Worm (Caenorhabditis elegans) whole organism, L4 larva: ENCODE results near the gene C01B10.9.

Experiments used
- D1046.2 ChIP-seq: fragments of 200-800 bp; sonication (Bioruptor generic); IDR thresholded peaks from 2 replicates; pipeline ENCODE4 v1.3.6; 2022; ENCODE audit warnings: missing genetic modification characterization, missing compliant biosample characterization
- F37D6.2 ChIP-seq: sonication (generic microtip); optimal IDR thresholded peaks from 2 replicates; lab custom pipeline; 2016; ENCODE audit warnings: mild to moderate bottlenecking, missing genetic modification characterization, missing compliant biosample characterization
- F44E2.7 ChIP-seq: fragments of 200-800 bp; sonication (Bioruptor generic); IDR thresholded peaks from 2 replicates; pipeline ENCODE4 v2.1.2; 2022; ENCODE audit warnings: missing genetic modification characterization, missing compliant biosample characterization
- R02D3.7 ChIP-seq: fragments of 150-350 bp; sonication (generic microtip); optimal IDR thresholded peaks from 3 replicates; lab custom pipeline; 2014; ENCODE audit warnings: missing biosample characterization, missing genetic modification characterization
- Y48G9A.11 ChIP-seq: fragments of 200-800 bp; sonication (Bioruptor generic); IDR thresholded peaks from 2 replicates; pipeline ENCODE4 v1.3.6; 2022; ENCODE audit warnings: missing genetic modification reagents, missing genetic modification characterization, missing compliant biosample characterization
- Y5F2A.4 ChIP-seq: fragments of 200-800 bp; sonication (Bioruptor generic); optimal IDR thresholded peaks from 2 replicates; lab custom pipeline; 2018; ENCODE audit warnings: mild to moderate bottlenecking, missing genetic modification characterization, missing compliant biosample characterization
- ZK337.2 ChIP-seq: fragments of 200-800 bp; sonication (Bioruptor generic); IDR thresholded peaks from 2 replicates; pipeline ENCODE4 v1.3.6; 2022; ENCODE audit warnings: missing genetic modification reagents, missing genetic modification characterization, missing compliant biosample characterization
- ZK546.5 ChIP-seq, 2 experiments: sonication (generic microtip); optimal IDR thresholded peaks; 2 replicates each; lab custom pipeline; 2017; ENCODE audit warnings: missing biosample characterization in 2 of 2, missing genetic modification characterization in 2 of 2
- aha-1 ChIP-seq: fragments of 150-350 bp; peaks from one replicate; lab custom pipeline; 2014; ENCODE audit warnings: missing biosample characterization, missing genetic modification characterization
- aly-2 ChIP-seq: sonication (generic microtip); optimal IDR thresholded peaks from 2 replicates; lab custom pipeline; 2018; ENCODE audit warnings: missing biosample characterization, missing genetic modification characterization
- ama-1 ChIP-seq: fragments of 150-350 bp; optimal IDR thresholded peaks from 2 replicates; lab custom pipeline; 2014; ENCODE audit warnings: inconsistent platforms, mixed read lengths
- arid-1 ChIP-seq: fragments of 200-800 bp; sonication (Bioruptor generic); conservative IDR thresholded peaks from 2 replicates; pipeline ENCODE4 v1.3.6; 2022; ENCODE audit warnings: missing genetic modification reagents, missing genetic modification characterization, missing compliant biosample characterization
- ceh-20 ChIP-seq: fragments of 200-800 bp; sonication (Bioruptor generic); IDR thresholded peaks from 2 replicates; pipeline ENCODE4 v1.3.6; 2022; ENCODE audit warnings: missing genetic modification reagents, missing genetic modification characterization, missing compliant biosample characterization
- ceh-82 ChIP-seq: sonication (generic microtip); optimal IDR thresholded peaks from 2 replicates; lab custom pipeline; 2017; ENCODE audit warnings: missing biosample characterization, missing genetic modification characterization
- ces-1 ChIP-seq: fragments of 150-350 bp; sonication (generic microtip); optimal IDR thresholded peaks from 4 replicates; lab custom pipeline; 2014; ENCODE audit warnings: missing biosample characterization, missing genetic modification reagents, missing genetic modification characterization
- cey-2 ChIP-seq: sonication (generic microtip); optimal IDR thresholded peaks from 3 replicates; lab custom pipeline; 2017; ENCODE audit warnings: missing genetic modification characterization, mild to moderate bottlenecking, missing compliant biosample characterization, antibody characterized with exemption, borderline replicate concordance; ENCODE audit not compliant: insufficient read depth
- ctbp-1 ChIP-seq: fragments of 200-800 bp; sonication (Bioruptor generic); IDR thresholded peaks from 2 replicates; pipeline ENCODE4 v1.3.6; 2022; ENCODE audit warnings: missing genetic modification reagents, missing genetic modification characterization, missing compliant biosample characterization
- daf-16 ChIP-seq, 3 experiments: sonication (generic microtip); optimal IDR thresholded peaks; 2 replicates each; lab custom pipeline; 2016 to 2017; ENCODE audit warnings: missing genetic modification characterization in 3 of 3, missing genetic modification reagents in 3 of 3, mild to moderate bottlenecking in 2 of 3, missing compliant biosample characterization in 2 of 3, missing biosample characterization in 1 of 3, moderate library complexity in 1 of 3
- daf-19 ChIP-seq: fragments of 200-800 bp; sonication (Bioruptor generic); conservative IDR thresholded peaks from 2 replicates; pipeline ENCODE4 v1.3.6; 2022; ENCODE audit warnings: missing genetic modification characterization, missing compliant biosample characterization
- daf-8 ChIP-seq: fragments of 200-800 bp; sonication (Bioruptor generic); IDR thresholded peaks from 2 replicates; pipeline ENCODE4 v1.3.6; 2022; ENCODE audit warnings: missing genetic modification characterization, missing compliant biosample characterization
- dmd-8 ChIP-seq: fragments of 200-800 bp; sonication (Bioruptor generic); IDR thresholded peaks from 2 replicates; pipeline ENCODE4 v1.3.6; 2022; ENCODE audit warnings: missing genetic modification characterization, missing compliant biosample characterization
- dmd-9 ChIP-seq: fragments of 200-800 bp; sonication (Bioruptor generic); IDR thresholded peaks from 2 replicates; pipeline ENCODE4 v1.3.6; 2022; ENCODE audit warnings: missing genetic modification reagents, missing genetic modification characterization, missing compliant biosample characterization
- duxl-1 ChIP-seq: sonication (generic microtip); optimal IDR thresholded peaks from 2 replicates; lab custom pipeline; 2016; ENCODE audit warnings: mild to moderate bottlenecking, missing genetic modification characterization, moderate library complexity, missing compliant biosample characterization; ENCODE audit not compliant: poor library complexity
- egl-27 ChIP-seq: sonication (generic microtip); optimal IDR thresholded peaks from 3 replicates; lab custom pipeline; 2017; ENCODE audit warnings: missing biosample characterization, missing genetic modification reagents, missing genetic modification characterization
- egl-43 ChIP-seq: fragments of 200-800 bp; sonication (Bioruptor generic); IDR thresholded peaks from 2 replicates; pipeline ENCODE4 v1.3.6; 2022; ENCODE audit warnings: missing genetic modification reagents, missing genetic modification characterization, missing compliant biosample characterization
- fos-1 ChIP-seq: fragments of 150-350 bp; optimal IDR thresholded peaks from 2 replicates; lab custom pipeline; 2014; ENCODE audit warnings: missing biosample characterization, missing genetic modification characterization
- hlh-30 ChIP-seq: sonication (generic microtip); optimal IDR thresholded peaks from 2 replicates; lab custom pipeline; 2017; ENCODE audit warnings: antibody characterized with exemption, mild to moderate bottlenecking, missing genetic modification characterization, missing compliant biosample characterization; ENCODE audit not compliant: insufficient read depth
- jun-1 ChIP-seq: fragments of 150-350 bp; optimal IDR thresholded peaks from 2 replicates; lab custom pipeline; 2014; ENCODE audit warnings: missing biosample characterization, missing genetic modification reagents, missing genetic modification characterization
- lim-7 ChIP-seq: fragments of 200-800 bp; sonication (Bioruptor generic); IDR thresholded peaks from 2 replicates; pipeline ENCODE4 v1.3.6; 2022; ENCODE audit warnings: missing genetic modification characterization, missing compliant biosample characterization
- lin-39 ChIP-seq: fragments of 150-350 bp; optimal IDR thresholded peaks from 2 replicates; lab custom pipeline; 2014; ENCODE audit warnings: missing biosample characterization, missing genetic modification reagents, missing genetic modification characterization
- madf-9 ChIP-seq: fragments of 200-800 bp; sonication (Bioruptor generic); conservative IDR thresholded peaks from 2 replicates; pipeline ENCODE4 v1.3.6; 2022; ENCODE audit warnings: missing genetic modification reagents, missing genetic modification characterization, missing compliant biosample characterization
- mdl-1 ChIP-seq, 2 experiments: fragments of 150-350 bp in 1 of 2; sonication (generic microtip) in 1 of 2; optimal IDR thresholded peaks; 2 replicates each; lab custom pipeline; 2014 to 2017; ENCODE audit warnings: missing biosample characterization in 2 of 2, missing genetic modification characterization in 2 of 2
- mes-2 ChIP-seq: sonication (generic microtip); optimal IDR thresholded peaks from 2 replicates; lab custom pipeline; 2016; ENCODE audit warnings: missing genotype, mild to moderate bottlenecking, missing genetic modification characterization, missing compliant biosample characterization; ENCODE audit not compliant: poor library complexity, severe bottlenecking
- mxl-2 ChIP-seq: fragments of 200-800 bp; sonication (Bioruptor generic); conservative IDR thresholded peaks from 2 replicates; pipeline ENCODE4 v1.3.6; 2022; ENCODE audit warnings: missing genetic modification reagents, missing genetic modification characterization, missing compliant biosample characterization
- nhr-102 ChIP-seq: sonication (generic microtip); optimal IDR thresholded peaks from 2 replicates; lab custom pipeline; 2016; ENCODE audit warnings: mild to moderate bottlenecking, missing genetic modification characterization, moderate library complexity, missing compliant biosample characterization
- nhr-25 ChIP-seq: sonication (generic microtip); optimal IDR thresholded peaks from 2 replicates; lab custom pipeline; 2017; ENCODE audit warnings: missing genetic modification characterization, mild to moderate bottlenecking, missing compliant biosample characterization, antibody characterized with exemption, moderate library complexity, borderline replicate concordance; ENCODE audit not compliant: insufficient read depth
- nhr-41 ChIP-seq: fragments of 200-800 bp; sonication (Bioruptor generic); IDR thresholded peaks from 2 replicates; pipeline ENCODE4 v1.3.6; 2022; ENCODE audit warnings: missing genetic modification reagents, missing genetic modification characterization, missing compliant biosample characterization
- nhr-42 ChIP-seq: fragments of 200-800 bp; sonication (Bioruptor generic); IDR thresholded peaks from 2 replicates; pipeline ENCODE4 v1.3.6; 2022; ENCODE audit warnings: missing genetic modification characterization, missing compliant biosample characterization
- nhr-76 ChIP-seq: fragments of 150-350 bp; optimal IDR thresholded peaks from 2 replicates; lab custom pipeline; 2014; ENCODE audit warnings: missing biosample characterization, missing genetic modification characterization
- saeg-2 ChIP-seq: fragments of 200-800 bp; sonication (Bioruptor generic); IDR thresholded peaks from 2 replicates; pipeline ENCODE4 v1.3.6; 2022; ENCODE audit warnings: missing genetic modification reagents, missing genetic modification characterization, missing compliant biosample characterization
- set-16 ChIP-seq: fragments of 200-800 bp; sonication (Bioruptor generic); IDR thresholded peaks from 2 replicates; pipeline ENCODE4 v1.3.6; 2022; ENCODE audit warnings: missing genetic modification reagents, missing genetic modification characterization, missing compliant biosample characterization
- snpc-1.2 ChIP-seq: fragments of 200-800 bp; sonication (Bioruptor generic); IDR thresholded peaks from 2 replicates; pipeline ENCODE4 v1.3.6; 2022; ENCODE audit warnings: missing genetic modification reagents, missing genetic modification characterization, missing compliant biosample characterization
- snpc-4 ChIP-seq: fragments of 150-350 bp; optimal IDR thresholded peaks from 2 replicates; lab custom pipeline; 2014; ENCODE audit warnings: missing biosample characterization, missing genetic modification characterization
- unc-39 ChIP-seq: sonication (generic microtip); optimal IDR thresholded peaks from 2 replicates; lab custom pipeline; 2017; ENCODE audit warnings: missing biosample characterization, missing genetic modification characterization
- vab-7 ChIP-seq: fragments of 200-800 bp; sonication (Bioruptor generic); IDR thresholded peaks from 2 replicates; pipeline ENCODE4 v1.3.6; 2022; ENCODE audit warnings: missing genetic modification reagents, missing genetic modification characterization, missing compliant biosample characterization
- zag-1 ChIP-seq: fragments of 150-350 bp; optimal IDR thresholded peaks from 2 replicates; lab custom pipeline; 2014; ENCODE audit warnings: missing biosample characterization, missing genetic modification characterization
- zfp-2 ChIP-seq: sonication (generic microtip); optimal IDR thresholded peaks from 2 replicates; lab custom pipeline; 2016; ENCODE audit warnings: mild to moderate bottlenecking, missing genetic modification characterization, missing compliant biosample characterization
- zfp-3 ChIP-seq: fragments of 200-800 bp; sonication (Bioruptor generic); conservative IDR thresholded peaks from 2 replicates; pipeline ENCODE4 v1.3.6; 2022; ENCODE audit warnings: missing genetic modification reagents, missing genetic modification characterization, missing compliant biosample characterization
- zip-11 ChIP-seq: fragments of 200-800 bp; sonication (Bioruptor generic); IDR thresholded peaks from 2 replicates; pipeline ENCODE4 v1.3.6; 2022; ENCODE audit warnings: missing genetic modification characterization, missing compliant biosample characterization
- zip-2 ChIP-seq: fragments of 150-350 bp; optimal IDR thresholded peaks from 2 replicates; lab custom pipeline; 2014; ENCODE audit warnings: missing biosample characterization, missing genetic modification characterization
- ztf-11 ChIP-seq: fragments of 150-350 bp; optimal IDR thresholded peaks from 2 replicates; lab custom pipeline; 2014; ENCODE audit warnings: missing biosample characterization, missing genetic modification characterization

Gene C01B10.9

ce11 chrIV:6585397-6585921 lies 46.6 kb upstream of the C01B10.9 start, which contains the start of the genes F38A5.2 and dnj-11:
F38A5.2 (minus strand) TSS chrIV:6585400.
dnj-11 (plus strand) TSS chrIV:6585871.
- no peak for TF ChIP-seq ztf-11
- peak; percentile 43 for TF ChIP-seq snpc-4 (tag; lab: Kevin White, UChicago)
- no peak for TF ChIP-seq ZK337.2 (GFP tag; lab: Robert Waterston, UW)
- no peak for TF ChIP-seq daf-16 (GFP tag; optimal IDR thresholded peaks at IDR 0.05; lab: Kevin White, UChicago)
- TF ChIP-seq daf-16 (tag; optimal IDR thresholded peaks at IDR 0.05; lab: Kevin White, UChicago) = peak; percentile 23
- TF ChIP-seq daf-19 (GFP tag; lab: Robert Waterston, UW) = no peak
- peak; percentile 95 for TF ChIP-seq aha-1
- no peak for TF ChIP-seq saeg-2
- TF ChIP-seq daf-8 = no peak
- peak; percentile 89 for TF ChIP-seq mes-2 (tag; lab: Kevin White, UChicago)
- no peak for TF ChIP-seq ceh-82 (tag; lab: Kevin White, UChicago)
- TF ChIP-seq cey-2 (tag; lab: Kevin White, UChicago) = no peak
- no peak for TF ChIP-seq madf-9 (GFP tag; lab: Robert Waterston, UW)
- TF ChIP-seq zip-2 (tag; lab: Kevin White, UChicago) = no peak
- no peak for TF ChIP-seq egl-43 (GFP tag; lab: Robert Waterston, UW)
- no peak for TF ChIP-seq vab-7 (GFP tag; lab: Robert Waterston, UW)
- no peak for TF ChIP-seq lin-39 (tag; lab: Kevin White, UChicago)
- no peak for TF ChIP-seq fos-1 (tag; lab: Kevin White, UChicago)
- TF ChIP-seq nhr-102 = no peak
- no peak for TF ChIP-seq mxl-2 (GFP tag; lab: Robert Waterston, UW)
- TF ChIP-seq egl-27 (tag; lab: Kevin White, UChicago) = no peak
- TF ChIP-seq ctbp-1 (GFP tag; lab: Robert Waterston, UW) = 0 out of 2 replicates have a peak, but pooled peaks have one; percentile 26
- TF ChIP-seq arid-1 (GFP tag; lab: Robert Waterston, UW) = no peak
- TF ChIP-seq hlh-30 (tag; lab: Kevin White, UChicago) = peak; percentile 70
- no peak for TF ChIP-seq nhr-41 (GFP tag; lab: Robert Waterston, UW)
- TF ChIP-seq zfp-2 (tag; lab: Kevin White, UChicago) = no peak
- TF ChIP-seq ama-1 (lab: Kevin White, UChicago) = no peak
- no peak for TF ChIP-seq dmd-8 (GFP tag; lab: Robert Waterston, UW)
- TF ChIP-seq snpc-1.2 = peak; percentile 66
- no peak for TF ChIP-seq zag-1
- TF ChIP-seq F44E2.7 (GFP tag; lab: Robert Waterston, UW) = no peak
- no peak for TF ChIP-seq nhr-42 (GFP tag; lab: Robert Waterston, UW)
- TF ChIP-seq unc-39 (tag; lab: Kevin White, UChicago) = no peak
- TF ChIP-seq D1046.2 (GFP tag; lab: Robert Waterston, UW) = no peak
- TF ChIP-seq nhr-25 = no peak
- TF ChIP-seq zfp-3 = no peak
- no peak for TF ChIP-seq mdl-1 (tag; optimal IDR thresholded peaks at IDR 0.05; lab: Kevin White, UChicago)
- no peak for TF ChIP-seq lim-7
- no peak for TF ChIP-seq jun-1
- TF ChIP-seq dmd-9 (GFP tag; lab: Robert Waterston, UW) = no peak
- TF ChIP-seq aly-2 (tag; lab: Kevin White, UChicago) = no peak
- no peak for TF ChIP-seq R02D3.7 (tag; lab: Kevin White, UChicago)
- no peak for TF ChIP-seq ces-1 (GFP tag; lab: Kevin White, UChicago)
- TF ChIP-seq set-16 = no peak
- TF ChIP-seq F37D6.2 (tag; lab: Kevin White, UChicago) = no peak
- TF ChIP-seq zip-11 (GFP tag; lab: Robert Waterston, UW) = no peak
- no peak for TF ChIP-seq nhr-76 (tag; lab: Kevin White, UChicago)
- no peak for TF ChIP-seq ZK546.5 (tag; optimal IDR thresholded peaks at IDR 0.05; lab: Kevin White, UChicago)
- no peak for TF ChIP-seq Y5F2A.4
- peak; percentile 26 for TF ChIP-seq duxl-1 (tag; lab: Kevin White, UChicago)
- TF ChIP-seq Y48G9A.11 (GFP tag; lab: Robert Waterston, UW) = no peak
- TF ChIP-seq ceh-20 = peak; percentile 31; the same call in 1 of the 2 replicates
